Fruit fly (Drosophila melanogaster): ENCODE results near the gene alphaTub84B.
A peak's percentile ranks its signal among the peaks of the same experiment; 100 is the strongest.

alphaTub84B gene

dm6 chr3R:7102853-7103833, 16.7 kb downstream of the alphaTub84B start (continued):
- peak; percentile 41; the same call in 2 of the 3 replicates for TF ChIP-seq CG8119 (GFP tag; IDR thresholded peaks at IDR 0.05)
- TF ChIP-seq Hr39 (GFP tag; optimal IDR thresholded peaks at IDR 0.05) = no peak
- no peak for TF ChIP-seq CG11902 (GFP tag; optimal IDR thresholded peaks at IDR 0.05)
- TF ChIP-seq fd85E (GFP tag; optimal IDR thresholded peaks at IDR 0.05) = no peak
- peak; percentile 44; the same call in 2 of the 3 replicates for TF ChIP-seq CG6163 (GFP tag; IDR thresholded peaks at IDR 0.05)
- TF ChIP-seq vri (GFP tag; optimal IDR thresholded peaks at IDR 0.05) = peak; percentile 8
- peak; percentile 73 for TF ChIP-seq dsx (GFP tag; optimal IDR thresholded peaks at IDR 0.05; ENCODE audit: poor library complexity, severe bottlenecking)
- peak; percentile 60 for TF ChIP-seq svp (GFP tag)
- peak; percentile 78 for TF ChIP-seq fkh (GFP tag; optimal IDR thresholded peaks at IDR 0.05)
- no peak for TF ChIP-seq CG8319 (GFP tag; optimal IDR thresholded peaks at IDR 0.05)
- no peak for TF ChIP-seq Met (GFP tag; optimal IDR thresholded peaks at IDR 0.05)
- TF ChIP-seq Eip78C (GFP tag) = peak; percentile 75
- TF ChIP-seq CG1621 (tag; optimal IDR thresholded peaks at IDR 0.05) = peak; percentile 24
- no peak for TF ChIP-seq achi (GFP tag; optimal IDR thresholded peaks at IDR 0.05)
- no peak for TF ChIP-seq CG3032 (tag; optimal IDR thresholded peaks at IDR 0.05)
- TF ChIP-seq Sox102F (GFP tag; optimal IDR thresholded peaks at IDR 0.05) = peak; percentile 11

dm6 chr3R:7104308-7104707, 17.9 kb downstream of the alphaTub84B start:
- TF ChIP-seq spab (GFP tag; optimal IDR thresholded peaks at IDR 0.05) (no peak), CG6276 (GFP tag; optimal IDR thresholded peaks at IDR 0.05) (no peak), CG3032 (tag; optimal IDR thresholded peaks at IDR 0.05) (no peak), acj6 (GFP tag; optimal IDR thresholded peaks at IDR 0.05) (no peak), fd59A (GFP tag; optimal IDR thresholded peaks at IDR 0.05) (no peak), svp (GFP tag) (peak; percentile 14), salr (GFP tag; optimal IDR thresholded peaks at IDR 0.05) (no peak)

dm6 chr3R:7105503-7106164, 19.2 kb downstream of the alphaTub84B start:
- TF ChIP-seq CG7368 (GFP tag; optimal IDR thresholded peaks at IDR 0.05) (no peak), CG3919 (GFP tag; optimal IDR thresholded peaks at IDR 0.05) (no peak), Smox (GFP tag; optimal IDR thresholded peaks at IDR 0.05) (no peak), CG1621 (tag; optimal IDR thresholded peaks at IDR 0.05) (no peak), esn (GFP tag; optimal IDR thresholded peaks at IDR 0.05) (no peak), dac (GFP tag; optimal IDR thresholded peaks at IDR 0.05) (no peak)

dm6 chr3R:7107713-7108588, 21.6 kb downstream of the alphaTub84B start:
- TF ChIP-seq CG6163 (GFP tag; IDR thresholded peaks at IDR 0.05) (no peak), Sox14 (GFP tag; optimal IDR thresholded peaks at IDR 0.05) (no peak), CG6276 (GFP tag; optimal IDR thresholded peaks at IDR 0.05) (peak; percentile 11), CG9139 (GFP tag; optimal IDR thresholded peaks at IDR 0.05) (no peak), Smox (GFP tag; optimal IDR thresholded peaks at IDR 0.05) (peak; percentile 6), CG10631 (GFP tag; optimal IDR thresholded peaks at IDR 0.05) (peak; percentile 9), cyc (GFP tag; optimal IDR thresholded peaks at IDR 0.05) (no peak), CG1621 (tag; optimal IDR thresholded peaks at IDR 0.05) (peak; percentile 44), Eip78C (GFP tag) (peak; percentile 80), CG8632 (GFP tag; optimal IDR thresholded peaks at IDR 0.05) (peak; percentile 1), net (GFP tag; optimal IDR thresholded peaks at IDR 0.05) (no peak), fd85E (GFP tag; optimal IDR thresholded peaks at IDR 0.05) (no peak), Gug (GFP tag; IDR thresholded peaks at IDR 0.05) (no peak), CG8119 (GFP tag; IDR thresholded peaks at IDR 0.05) (no peak), Met (GFP tag; optimal IDR thresholded peaks at IDR 0.05) (peak; percentile 7), lz (GFP tag; optimal IDR thresholded peaks at IDR 0.05) (no peak), dsx (GFP tag; optimal IDR thresholded peaks at IDR 0.05; ENCODE audit: poor library complexity, severe bottlenecking) (peak; percentile 80), CG3032 (tag; optimal IDR thresholded peaks at IDR 0.05) (peak; percentile 24), Hr4 (GFP tag; optimal IDR thresholded peaks at IDR 0.05) (peak; percentile 38), Blimp-1 (GFP tag; optimal IDR thresholded peaks at IDR 0.05) (no peak), CG11762 (GFP tag; optimal IDR thresholded peaks at IDR 0.05; ENCODE audit: insufficient read depth) (no peak), Sox15 (GFP tag; optimal IDR thresholded peaks at IDR 0.05) (no peak), esn (GFP tag; optimal IDR thresholded peaks at IDR 0.05) (peak; percentile 7), svp (GFP tag) (peak; percentile 75), Ets96B (tag; optimal IDR thresholded peaks at IDR 0.05) (peak; percentile 12), Hr39 (GFP tag; optimal IDR thresholded peaks at IDR 0.05) (peak; percentile 19), fkh (GFP tag; optimal IDR thresholded peaks at IDR 0.05) (peak; percentile 35)

Measured in whole organism, prepupa.